Worm (Caenorhabditis elegans): ENCODE data around the gene rtfo-1.

ce11 chrV:9588574-9588973 is 6.1 kb upstream of the rtfo-1 start:
- TF ChIP-seq snpc-4 (tag; optimal IDR thresholded peaks at IDR 0.05) = no peak
- no peak for TF ChIP-seq lsy-2 (tag; optimal IDR thresholded peaks at IDR 0.05)
- TF ChIP-seq elt-3 (tag; optimal IDR thresholded peaks at IDR 0.05) = no peak
- no peak for TF ChIP-seq egl-27 (tag; optimal IDR thresholded peaks at IDR 0.05)
- TF ChIP-seq nhr-237 (tag; optimal IDR thresholded peaks at IDR 0.05) = no peak
- TF ChIP-seq mdl-1 (tag; optimal IDR thresholded peaks at IDR 0.05) = no peak
- TF ChIP-seq ztf-11 (tag; optimal IDR thresholded peaks at IDR 0.05) = no peak
- TF ChIP-seq lin-13 (GFP tag; optimal IDR thresholded peaks at IDR 0.05) = no peak
- TF ChIP-seq nhr-77 (tag; optimal IDR thresholded peaks at IDR 0.05) = no peak
- TF ChIP-seq ztf-1 (GFP tag; conservative IDR thresholded peaks at IDR 0.05) = no peak
- no peak for TF ChIP-seq lin-11 (tag; optimal IDR thresholded peaks at IDR 0.05)
- TF ChIP-seq F13H6.1 (tag; optimal IDR thresholded peaks at IDR 0.05) = no peak
